Fruit fly (Drosophila melanogaster): ENCODE measurements around the gene CG15553.

- TF ChIP-seq pan (optimal IDR thresholded peaks at IDR 0.05) (no peak), CG8478 (optimal IDR thresholded peaks at IDR 0.05) (no peak), psq (optimal IDR thresholded peaks at IDR 0.05) (no peak), usp (GFP tag; optimal IDR thresholded peaks at IDR 0.05) (no peak), EcR (GFP tag; optimal IDR thresholded peaks at IDR 0.05) (no peak)
Measured at dm6 chr3R:31141691-31142090, 40.7 kb upstream of the CG15553 start.

All from whole organism.